Worm (Caenorhabditis elegans) whole organism, L4/young adult: ENCODE data around the gene ncx-2.

ENCODE experiments used
- W03F9.2 ChIP-seq: fragments of 150-350 bp; optimal IDR thresholded peaks from 2 replicates; lab custom pipeline; 2014; ENCODE audit warnings: missing biosample characterization, missing genetic modification characterization
- dao-5 ChIP-seq: sonication (generic microtip); optimal IDR thresholded peaks from 2 replicates; lab custom pipeline; 2016; ENCODE audit warnings: missing genotype, missing genetic modification characterization, moderate library complexity, missing compliant biosample characterization

- TF ChIP-seq dao-5 (tag; lab: Kevin White, UChicago) (no peak), W03F9.2 (tag; lab: Kevin White, UChicago) (no peak)
These were observed 7.5 kb upstream of the ncx-2 start for ce11 chrV:5295940-5296339.
